Fruit fly (Drosophila melanogaster): ENCODE measurements around the gene SLIRP1.

SLIRP1 gene

DNA sequence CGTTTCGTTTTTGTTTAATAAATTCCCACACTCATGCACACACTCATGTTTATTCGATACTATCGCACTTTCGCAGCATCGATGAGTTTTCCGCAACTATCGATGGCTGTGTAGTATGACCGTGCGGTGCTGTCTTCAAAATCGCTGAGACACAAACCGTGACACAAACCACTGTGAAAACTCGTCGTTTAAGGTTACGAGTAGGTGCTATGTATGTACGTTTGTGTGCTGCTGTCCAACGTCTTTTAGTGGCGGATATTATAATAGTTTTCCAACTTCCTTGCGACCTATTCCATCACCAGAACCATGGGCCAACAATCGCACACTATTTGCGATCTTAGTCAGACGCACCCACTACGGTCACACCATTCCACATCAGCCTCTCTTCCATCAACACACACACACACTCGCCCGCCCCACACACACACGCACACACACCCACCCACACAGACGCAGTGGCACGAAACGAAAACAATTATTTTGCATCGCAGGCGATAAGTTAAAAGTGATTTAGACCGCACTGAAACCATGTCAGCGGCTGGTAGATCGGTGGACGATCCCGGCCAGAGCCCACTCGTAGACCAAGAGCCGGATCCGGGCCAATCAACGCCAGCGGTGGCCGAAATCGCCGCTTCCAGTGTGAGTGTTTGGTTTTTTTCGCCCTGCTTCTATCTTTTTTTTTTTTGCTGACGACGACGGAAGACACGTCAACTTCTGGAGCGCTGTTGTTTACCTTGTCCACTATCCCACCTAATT, 5.0 kb upstream of the SLIRP1 start, which contains the start of the genes Dd and CG1486 (continued):
- TF ChIP-seq CG34224 (GFP tag; IDR thresholded peaks at IDR 0.05; ENCODE audit: partially characterized antibody) (peak; percentile 74), mirr (GFP tag; optimal IDR thresholded peaks at IDR 0.05) (no peak), Myb (GFP tag; optimal IDR thresholded peaks at IDR 0.05) (peak; percentile 23), Mad (GFP tag; optimal IDR thresholded peaks at IDR 0.05) (no peak), ERR (GFP tag; optimal IDR thresholded peaks at IDR 0.05) (no peak), CG7839 (tag; optimal IDR thresholded peaks at IDR 0.05) (no peak), Fer2 (tag; optimal IDR thresholded peaks at IDR 0.05) (no peak), Camta (GFP tag; optimal IDR thresholded peaks at IDR 0.05) (no peak), pnt (GFP tag; optimal IDR thresholded peaks at IDR 0.05) (peak; percentile 9), CG32767 (GFP tag; IDR thresholded peaks at IDR 0.05) (no peak), HLH4C (GFP tag; IDR thresholded peaks at IDR 0.05; ENCODE audit: partially characterized antibody) (peak; percentile 90), ab (GFP tag; optimal IDR thresholded peaks at IDR 0.05) (no peak), pfk (GFP tag; optimal IDR thresholded peaks at IDR 0.05) (no peak), CG5180 (GFP tag; optimal IDR thresholded peaks at IDR 0.05) (no peak), lab (GFP tag; optimal IDR thresholded peaks at IDR 0.05) (no peak), inv (GFP tag; IDR thresholded peaks at IDR 0.05; ENCODE audit: partially characterized antibody) (peak; percentile 89), tap (tag; optimal IDR thresholded peaks at IDR 0.05) (no peak), Elba2 (GFP tag; optimal IDR thresholded peaks at IDR 0.05) (peak; percentile 21), lilli (GFP tag; optimal IDR thresholded peaks at IDR 0.05) (no peak), CG31224 (GFP tag; IDR thresholded peaks at IDR 0.05) (no peak), CG3281 (GFP tag; optimal IDR thresholded peaks at IDR 0.05) (no peak), HLHmδ (GFP tag; optimal IDR thresholded peaks at IDR 0.05) (peak; percentile 23), sob (GFP tag; IDR thresholded peaks at IDR 0.05) (no peak), mld (GFP tag; IDR thresholded peaks at IDR 0.05; ENCODE audit: partially characterized antibody) (peak; percentile 78; the same call in 2 of the 3 replicates), CG17829 (tag; optimal IDR thresholded peaks at IDR 0.05) (peak; percentile 35), CG18764 (GFP tag; optimal IDR thresholded peaks at IDR 0.05) (no peak), CG10267 (tag; optimal IDR thresholded peaks at IDR 0.05) (peak; percentile 41), jing (GFP tag; optimal IDR thresholded peaks at IDR 0.05) (no peak), YL-1 (GFP tag; optimal IDR thresholded peaks at IDR 0.05) (peak; percentile 34), CG9609 (GFP tag; optimal IDR thresholded peaks at IDR 0.05) (no peak), CG34376 (GFP tag; optimal IDR thresholded peaks at IDR 0.05) (no peak), H2.0 (GFP tag; IDR thresholded peaks at IDR 0.05) (no peak), crp (GFP tag; optimal IDR thresholded peaks at IDR 0.05) (peak in 1 of 2 experiments; percentile 14), CG13894 (tag; optimal IDR thresholded peaks at IDR 0.05) (no peak), sens-2 (GFP tag; IDR thresholded peaks at IDR 0.05) (no peak), CG11093 (GFP tag; IDR thresholded peaks at IDR 0.05) (no peak), nerfin-2 (GFP tag; IDR thresholded peaks at IDR 0.05; ENCODE audit: partially characterized antibody) (peak; percentile 84), CG12104 (GFP tag; optimal IDR thresholded peaks at IDR 0.05) (peak; percentile 15), CG10147 (GFP tag; optimal IDR thresholded peaks at IDR 0.05) (no peak), crc (GFP tag; optimal IDR thresholded peaks at IDR 0.05) (no peak), CG42726 (GFP tag; IDR thresholded peaks at IDR 0.05; ENCODE audit: partially characterized antibody) (peak; percentile 85; the same call in 1 of the 2 replicates), CG10366 (GFP tag; IDR thresholded peaks at IDR 0.05) (no peak), CG11247 (GFP tag; IDR thresholded peaks at IDR 0.05) (no peak), CG10543 (GFP tag; optimal IDR thresholded peaks at IDR 0.05) (peak; percentile 30), Adf1 (GFP tag; IDR thresholded peaks at IDR 0.05) (no peak), CG31365 (tag; optimal IDR thresholded peaks at IDR 0.05) (no peak), unpg (GFP tag; optimal IDR thresholded peaks at IDR 0.05) (no peak), CG7556 (GFP tag; optimal IDR thresholded peaks at IDR 0.05) (no peak), hbn (GFP tag; IDR thresholded peaks at IDR 0.05; ENCODE audit: partially characterized antibody) (peak; percentile 74)

Measured in whole organism, embryonic.